Worm (Caenorhabditis elegans) whole organism, young adult: Measurements from ENCODE around the gene twk-44.

ENCODE experiments used
- B0035.1 ChIP-seq: sonication (generic microtip); optimal IDR thresholded peaks from 2 replicates; lab custom pipeline; 2016; ENCODE audit warnings: missing genetic modification characterization, mild to moderate bottlenecking, missing compliant biosample characterization, missing genotype, missing genetic modification reagents
- B0261.1 ChIP-seq: sonication (generic microtip); optimal IDR thresholded peaks from 2 replicates; lab custom pipeline; 2016; ENCODE audit warnings: mild to moderate bottlenecking, missing genetic modification characterization, moderate library complexity, missing compliant biosample characterization
- C17E4.6 ChIP-seq: fragments of 200-800 bp; sonication (Bioruptor generic); IDR thresholded peaks from 2 replicates; pipeline ENCODE4 v1.3.6; 2022; ENCODE audit warnings: missing genetic modification reagents, missing genetic modification characterization, missing compliant biosample characterization
- F52B5.7 ChIP-seq: sonication (generic microtip); optimal IDR thresholded peaks from 2 replicates; lab custom pipeline; 2016; ENCODE audit warnings: mild to moderate bottlenecking, missing genetic modification characterization, missing compliant biosample characterization
- F55B11.4 ChIP-seq: sonication (generic microtip); optimal IDR thresholded peaks from 2 replicates; lab custom pipeline; 2016; ENCODE audit warnings: missing compliant biosample characterization, missing genetic modification characterization, borderline replicate concordance; ENCODE audit not compliant: insufficient read depth
- aptf-2 ChIP-seq: fragments of 200-800 bp; sonication (Bioruptor generic); conservative IDR thresholded peaks from 2 replicates; pipeline ENCODE4 v1.3.6; 2022; ENCODE audit warnings: missing genetic modification reagents, missing genetic modification characterization, missing compliant biosample characterization
- aptf-3 ChIP-seq: fragments of 200-800 bp; sonication (Bioruptor generic); IDR thresholded peaks from 2 replicates; pipeline ENCODE4 v1.3.6; 2022; ENCODE audit warnings: missing genetic modification characterization, missing compliant biosample characterization
- atf-7 ChIP-seq: sonication (generic microtip); optimal IDR thresholded peaks from 2 replicates; lab custom pipeline; 2017; ENCODE audit warnings: mild to moderate bottlenecking, missing genetic modification characterization, missing compliant biosample characterization
- athp-1 ChIP-seq: sonication (generic microtip); optimal IDR thresholded peaks from 2 replicates; lab custom pipeline; 2017; ENCODE audit warnings: mild to moderate bottlenecking, missing genetic modification characterization, missing compliant biosample characterization
- bed-2 ChIP-seq: fragments of 200-800 bp; sonication (Bioruptor generic); IDR thresholded peaks from 2 replicates; pipeline ENCODE4 v1.3.6; 2022; ENCODE audit warnings: missing genetic modification reagents, missing genetic modification characterization, missing compliant biosample characterization
- ccch-3 ChIP-seq: fragments of 200-800 bp; sonication (Bioruptor generic); optimal IDR thresholded peaks from 2 replicates; lab custom pipeline; 2018; ENCODE audit warnings: mild to moderate bottlenecking, missing genetic modification characterization, missing compliant biosample characterization
- ceh-91 ChIP-seq: fragments of 200-800 bp; sonication (Bioruptor generic); IDR thresholded peaks from 2 replicates; pipeline ENCODE4 v1.3.6; 2022; ENCODE audit warnings: missing genetic modification reagents, missing genetic modification characterization, missing compliant biosample characterization
- chd-7 ChIP-seq: sonication (generic microtip); optimal IDR thresholded peaks from 2 replicates; lab custom pipeline; 2016; ENCODE audit warnings: mild to moderate bottlenecking, missing genetic modification characterization, moderate library complexity, missing compliant biosample characterization
- dpff-1 ChIP-seq: sonication (generic microtip); optimal IDR thresholded peaks from 2 replicates; lab custom pipeline; 2017; ENCODE audit warnings: mild to moderate bottlenecking, missing genetic modification characterization, missing compliant biosample characterization
- dpl-1 ChIP-seq: fragments of 150-350 bp; optimal IDR thresholded peaks from 2 replicates; lab custom pipeline; 2014; ENCODE audit warnings: missing biosample characterization, missing genetic modification reagents, missing genetic modification characterization
- efl-1 ChIP-seq: fragments of 150-350 bp; optimal IDR thresholded peaks from 2 replicates; lab custom pipeline; 2014; ENCODE audit warnings: missing biosample characterization, missing genetic modification reagents, missing genetic modification characterization
- egl-44 ChIP-seq: fragments of 200-800 bp; sonication (Bioruptor generic); IDR thresholded peaks from 2 replicates; pipeline ENCODE4 v1.3.6; 2022; ENCODE audit warnings: missing genetic modification reagents, missing genetic modification characterization, missing compliant biosample characterization
- hlh-26 ChIP-seq: fragments of 200-800 bp; sonication (Bioruptor generic); conservative IDR thresholded peaks from 2 replicates; pipeline ENCODE4 v1.3.6; 2022; ENCODE audit warnings: missing genetic modification reagents, missing genetic modification characterization, missing compliant biosample characterization
- hmg-1.2 ChIP-seq: fragments of 200-800 bp; sonication (Bioruptor generic); IDR thresholded peaks from 2 replicates; pipeline ENCODE4 v1.3.6; 2022; ENCODE audit warnings: missing genetic modification reagents, missing genetic modification characterization, missing compliant biosample characterization
- hsf-1 ChIP-seq: fragments of 200-800 bp; sonication (Bioruptor generic); IDR thresholded peaks from 2 replicates; pipeline ENCODE4 v1.3.6; 2022; ENCODE audit warnings: missing genetic modification reagents, missing genetic modification characterization, missing compliant biosample characterization
- let-607 ChIP-seq, 2 experiments: fragments of 200-800 bp in 1 of 2; sonication (Bioruptor generic) in 1 of 2; sonication (generic microtip) in 1 of 2; optimal IDR thresholded peaks; 2 replicates each; lab custom pipeline; 2016 to 2018; ENCODE audit warnings: mild to moderate bottlenecking in 2 of 2, missing compliant biosample characterization in 2 of 2, missing genetic modification characterization in 2 of 2, moderate library complexity in 2 of 2, missing genotype in 1 of 2
- lsy-27 ChIP-seq: sonication (generic microtip); optimal IDR thresholded peaks from 2 replicates; lab custom pipeline; 2017; ENCODE audit warnings: missing genetic modification characterization, mild to moderate bottlenecking, missing compliant biosample characterization, antibody characterized with exemption, missing genotype, borderline replicate concordance; ENCODE audit not compliant: insufficient read depth
- madf-8 ChIP-seq: fragments of 200-800 bp; sonication (Bioruptor generic); conservative IDR thresholded peaks from 2 replicates; pipeline ENCODE4 v1.3.6; 2022; ENCODE audit warnings: missing genetic modification reagents, missing genetic modification characterization, missing compliant biosample characterization
- mes-4 ChIP-seq: sonication (generic microtip); optimal IDR thresholded peaks from 2 replicates; lab custom pipeline; 2016; ENCODE audit warnings: missing genotype, missing genetic modification characterization, missing compliant biosample characterization
- mxl-1 ChIP-seq: sonication (generic microtip); optimal IDR thresholded peaks from 2 replicates; lab custom pipeline; 2016; ENCODE audit warnings: missing genetic modification characterization, missing compliant biosample characterization
- nfya-1 ChIP-seq: sonication (generic microtip); optimal IDR thresholded peaks from 2 replicates; lab custom pipeline; 2017; ENCODE audit warnings: antibody characterized with exemption, missing compliant biosample characterization, missing genetic modification characterization, borderline replicate concordance; ENCODE audit not compliant: insufficient read depth
- nfya-2 ChIP-seq: fragments of 200-800 bp; sonication (Bioruptor generic); IDR thresholded peaks from 2 replicates; pipeline ENCODE4 v1.3.6; 2022; ENCODE audit warnings: missing genetic modification reagents, missing genetic modification characterization, missing compliant biosample characterization
- nhr-120 ChIP-seq: fragments of 200-800 bp; sonication (Bioruptor generic); IDR thresholded peaks from 2 replicates; pipeline ENCODE4 v1.3.6; 2022; ENCODE audit warnings: missing genetic modification characterization, missing compliant biosample characterization
- nhr-80 ChIP-seq: sonication (generic microtip); optimal IDR thresholded peaks from 2 replicates; lab custom pipeline; 2016; ENCODE audit warnings: missing genetic modification characterization, missing compliant biosample characterization
- nhr-90 ChIP-seq: sonication (generic microtip); optimal IDR thresholded peaks from 2 replicates; lab custom pipeline; 2016; ENCODE audit warnings: missing genotype, mild to moderate bottlenecking, missing genetic modification characterization, missing compliant biosample characterization
- rcor-1 ChIP-seq: fragments of 200-800 bp; sonication (Bioruptor generic); IDR thresholded peaks from 2 replicates; pipeline ENCODE4 v1.3.6; 2022; ENCODE audit warnings: missing genetic modification reagents, missing genetic modification characterization, missing compliant biosample characterization
- rec-8 ChIP-seq, 2 experiments: sonication (generic microtip); optimal IDR thresholded peaks; 2 replicates each; lab custom pipeline; 2016; ENCODE audit warnings: mild to moderate bottlenecking in 2 of 2, missing genetic modification characterization in 2 of 2, missing genetic modification reagents in 2 of 2, missing genotype in 2 of 2, missing biosample characterization in 1 of 2, missing compliant biosample characterization in 1 of 2, moderate library complexity in 1 of 2
- rpc-1 ChIP-seq, 2 experiments: fragments of 150-350 bp in 1 of 2; sonication (generic microtip) in 1 of 2; optimal IDR thresholded peaks; 2 replicates each; lab custom pipeline; 2014 to 2018; ENCODE audit warnings: missing biosample characterization in 1 of 2, missing genetic modification characterization in 1 of 2, missing genetic modification reagents in 1 of 2, missing genotype in 1 of 2
- sdz-38 ChIP-seq: sonication (generic microtip); optimal IDR thresholded peaks from 2 replicates; lab custom pipeline; 2016; ENCODE audit warnings: missing genotype, missing genetic modification characterization, missing compliant biosample characterization
- sea-2 ChIP-seq: fragments of 200-800 bp; sonication (Bioruptor generic); IDR thresholded peaks from 2 replicates; pipeline ENCODE4 v1.3.6; 2022; ENCODE audit warnings: missing genetic modification characterization, missing compliant biosample characterization
- somi-1 ChIP-seq: fragments of 200-800 bp; sonication (Bioruptor generic); optimal IDR thresholded peaks from 2 replicates; lab custom pipeline; 2018; ENCODE audit warnings: mild to moderate bottlenecking, missing genetic modification characterization, missing compliant biosample characterization
- xnd-1 ChIP-seq: sonication (generic microtip); optimal IDR thresholded peaks from 2 replicates; lab custom pipeline; 2016; ENCODE audit warnings: missing genotype, missing genetic modification reagents, missing genetic modification characterization, missing compliant biosample characterization
- ztf-26 ChIP-seq: sonication (generic microtip); optimal IDR thresholded peaks from 2 replicates; lab custom pipeline; 2017; ENCODE audit warnings: missing genetic modification characterization, missing compliant biosample characterization
- ztf-28 ChIP-seq: fragments of 200-800 bp; sonication (Bioruptor generic); IDR thresholded peaks from 2 replicates; pipeline ENCODE4 v1.3.6; 2022; ENCODE audit warnings: missing genetic modification reagents, missing genetic modification characterization, missing compliant biosample characterization

Gene twk-44

DNA sequence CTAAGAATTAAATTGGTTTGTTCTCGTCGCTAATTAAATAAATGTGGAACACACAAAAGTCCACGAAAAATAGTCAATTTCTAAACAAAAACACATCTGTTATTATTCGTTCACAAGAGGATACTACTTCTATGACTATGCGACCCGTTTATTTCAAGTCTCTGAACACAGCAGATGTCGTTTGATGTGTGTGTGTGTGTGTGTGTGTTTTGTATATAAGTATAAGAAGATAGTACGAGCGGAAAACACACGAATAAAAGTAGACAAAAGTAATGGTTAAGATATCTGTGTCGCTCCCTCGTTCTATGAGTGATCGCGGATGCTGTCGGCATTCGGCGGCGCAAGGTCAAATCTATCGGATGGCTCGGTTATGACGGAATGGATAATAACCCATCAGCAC, 28.1 kb downstream of the twk-44 start:
- no peak for TF ChIP-seq ztf-26 (tag; lab: Kevin White, UChicago)
- TF ChIP-seq sdz-38 (tag; lab: Kevin White, UChicago): no peak
- TF ChIP-seq lsy-27 (tag; lab: Kevin White, UChicago): no peak
- no peak for TF ChIP-seq egl-44 (GFP tag; lab: Robert Waterston, UW)
- no peak for TF ChIP-seq F52B5.7
- TF ChIP-seq ztf-28: no peak
- TF ChIP-seq F55B11.4: no peak
- TF ChIP-seq hmg-1.2: no peak
- no peak for TF ChIP-seq hsf-1 (GFP tag; lab: Robert Waterston, UW)
- TF ChIP-seq atf-7 (tag; lab: Kevin White, UChicago): no peak
- TF ChIP-seq rpc-1 (optimal IDR thresholded peaks at IDR 0.05; lab: Kevin White, UChicago): no peak
- TF ChIP-seq rpc-1 (tag; optimal IDR thresholded peaks at IDR 0.05; lab: Kevin White, UChicago): no peak
- TF ChIP-seq rcor-1 (GFP tag; lab: Robert Waterston, UW): no peak
- no peak for TF ChIP-seq ceh-91 (GFP tag; lab: Robert Waterston, UW)
- TF ChIP-seq mes-4: no peak
- no peak for TF ChIP-seq sea-2 (GFP tag; lab: Robert Waterston, UW)
- TF ChIP-seq chd-7: no peak

DNA sequence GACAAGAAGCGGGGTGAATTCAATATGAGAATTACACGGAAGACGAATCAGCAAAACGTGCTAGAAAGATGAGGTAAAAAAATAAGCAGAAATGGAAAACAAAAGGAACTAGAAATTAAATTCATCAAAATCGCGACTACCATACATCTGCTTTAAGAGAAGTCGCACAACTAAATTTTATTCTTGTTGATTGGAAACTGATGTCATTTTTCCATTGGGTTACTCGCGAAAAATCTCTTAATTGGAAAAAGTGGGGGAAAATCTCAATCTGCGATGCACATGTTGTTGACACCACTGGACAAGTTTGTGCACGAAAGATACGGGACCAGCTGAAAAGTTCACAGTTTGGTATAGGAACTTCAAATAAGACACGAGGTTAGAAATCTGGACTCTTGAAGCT, 30.0 kb downstream of the twk-44 start:
- no peak for TF ChIP-seq atf-7 (tag; lab: Kevin White, UChicago)
- no peak for TF ChIP-seq sea-2 (GFP tag; lab: Robert Waterston, UW)
- no peak for TF ChIP-seq C17E4.6 (GFP tag; lab: Robert Waterston, UW)
- no peak for TF ChIP-seq athp-1
- no peak for TF ChIP-seq B0261.1 (tag; lab: Kevin White, UChicago)
- no peak for TF ChIP-seq bed-2
- no peak for TF ChIP-seq efl-1 (GFP tag; lab: Kevin White, UChicago)
- no peak for TF ChIP-seq let-607 (tag; optimal IDR thresholded peaks at IDR 0.05; lab: Kevin White, UChicago)
- TF ChIP-seq nfya-2 (GFP tag; lab: Robert Waterston, UW): no peak
- no peak for TF ChIP-seq chd-7
- no peak for TF ChIP-seq hlh-26
- no peak for TF ChIP-seq madf-8
- no peak for TF ChIP-seq ccch-3

DNA sequence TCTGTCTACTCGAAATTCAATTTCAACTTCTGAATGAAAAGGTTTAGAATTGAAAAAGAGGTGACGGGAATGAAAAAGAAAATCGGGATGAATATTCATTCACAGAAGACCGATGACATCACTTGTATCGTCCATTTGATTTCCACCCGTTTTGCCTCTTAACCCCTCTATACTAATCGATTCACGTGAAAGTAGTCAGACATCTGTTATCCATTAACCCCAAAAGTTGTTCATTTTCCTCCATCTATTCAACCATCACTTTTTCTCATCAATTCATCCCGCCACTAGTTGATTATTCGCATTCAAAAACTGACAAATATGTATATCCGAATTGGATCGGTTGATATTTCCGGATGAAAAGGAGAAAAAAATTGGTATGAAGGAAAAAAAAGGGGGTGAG, 34.4 kb downstream of the twk-44 start:
- TF ChIP-seq nfya-1 (tag; lab: Kevin White, UChicago) (no peak), rec-8 (tag; optimal IDR thresholded peaks at IDR 0.05; lab: Kevin White, UChicago) (no peak), mxl-1 (tag; lab: Kevin White, UChicago) (no peak), aptf-3 (no peak), nhr-80 (tag; lab: Kevin White, UChicago) (no peak), F55B11.4 (no peak), B0035.1 (tag; lab: Kevin White, UChicago) (no peak), aptf-2 (GFP tag; lab: Robert Waterston, UW) (no peak), nhr-90 (no peak), dpl-1 (GFP tag; lab: Kevin White, UChicago) (no peak), dpff-1 (tag; lab: Kevin White, UChicago) (no peak), sdz-38 (tag; lab: Kevin White, UChicago) (no peak), somi-1 (GFP tag; lab: Kevin White, UChicago) (no peak), xnd-1 (no peak), nhr-120 (GFP tag; lab: Robert Waterston, UW) (no peak), lsy-27 (tag; lab: Kevin White, UChicago) (no peak)
